Worm (Caenorhabditis elegans) whole organism, L3 larva: ENCODE results near the gene C24D10.4.

Source experiments
- R02D3.7 ChIP-seq: fragments of 150-350 bp; optimal IDR thresholded peaks from 2 replicates; lab custom pipeline; 2014; ENCODE audit warnings: missing biosample characterization, missing genetic modification characterization
- ZK546.5 ChIP-seq: sonication (generic microtip); optimal IDR thresholded peaks from 2 replicates; lab custom pipeline; 2017; ENCODE audit warnings: missing biosample characterization, missing genetic modification characterization
- ama-1 ChIP-seq: fragments of 150-350 bp; optimal IDR thresholded peaks from 2 replicates; lab custom pipeline; 2018
- ceh-28 ChIP-seq: fragments of 150-350 bp; optimal IDR thresholded peaks from 2 replicates; lab custom pipeline; 2014; ENCODE audit warnings: missing biosample characterization, missing genetic modification reagents, missing genetic modification characterization
- ceh-82 ChIP-seq: fragments of 150-350 bp; optimal IDR thresholded peaks from 2 replicates; lab custom pipeline; 2014; ENCODE audit warnings: missing biosample characterization, missing genetic modification characterization
- ceh-9 ChIP-seq: sonication (generic microtip); optimal IDR thresholded peaks from 2 replicates; lab custom pipeline; 2018; ENCODE audit warnings: missing biosample characterization, missing genetic modification characterization
- egl-5 ChIP-seq: fragments of 150-350 bp; optimal IDR thresholded peaks from 2 replicates; lab custom pipeline; 2017; ENCODE audit warnings: missing biosample characterization, missing genetic modification reagents, missing genetic modification characterization, inconsistent platforms
- elt-2 ChIP-seq: sonication (generic microtip); optimal IDR thresholded peaks from 2 replicates; lab custom pipeline; 2016; ENCODE audit warnings: missing genetic modification reagents, mild to moderate bottlenecking, missing genetic modification characterization, missing compliant biosample characterization
- elt-3 ChIP-seq, 3 experiments: fragments of 150-350 bp in 1 of 3; sonication (generic microtip) in 2 of 3; optimal IDR thresholded peaks; 2 replicates in 2 of 3; 4 replicates in 1 of 3; lab custom pipeline; 2014 to 2017; ENCODE audit warnings: missing biosample characterization in 3 of 3, missing genetic modification characterization in 3 of 3
- eor-1 ChIP-seq, 2 experiments: fragments of 150-350 bp; optimal IDR thresholded peaks; 2 replicates each; lab custom pipeline; 2014 to 2018; ENCODE audit warnings: missing biosample characterization in 2 of 2, missing genetic modification characterization in 2 of 2
- fkh-10 ChIP-seq: sonication (generic microtip); optimal IDR thresholded peaks from 2 replicates; lab custom pipeline; 2017; ENCODE audit warnings: missing biosample characterization, missing genetic modification reagents, missing genetic modification characterization
- fos-1 ChIP-seq: fragments of 150-350 bp; optimal IDR thresholded peaks from 2 replicates; lab custom pipeline; 2014; ENCODE audit warnings: missing biosample characterization, missing genetic modification characterization
- jun-1 ChIP-seq: fragments of 150-350 bp; optimal IDR thresholded peaks from 2 replicates; lab custom pipeline; 2014; ENCODE audit warnings: missing biosample characterization, missing genetic modification reagents, missing genetic modification characterization
- lin-15B ChIP-seq: fragments of 150-350 bp; optimal IDR thresholded peaks from 2 replicates; lab custom pipeline; 2014; ENCODE audit warnings: missing biosample characterization, missing genetic modification characterization
- lin-39 ChIP-seq: fragments of 150-350 bp; optimal IDR thresholded peaks from 2 replicates; lab custom pipeline; 2018; ENCODE audit warnings: missing biosample characterization, missing genetic modification reagents, missing genetic modification characterization
- lsy-12 ChIP-seq: sonication (generic microtip); optimal IDR thresholded peaks from 2 replicates; lab custom pipeline; 2016; ENCODE audit warnings: mild to moderate bottlenecking, missing genetic modification characterization, missing compliant biosample characterization
- mml-1 ChIP-seq: fragments of 150-350 bp; sonication (generic microtip); optimal IDR thresholded peaks from 3 replicates; lab custom pipeline; 2014; ENCODE audit warnings: missing biosample characterization, missing genetic modification characterization
- nfya-1 ChIP-seq: sonication (generic microtip); optimal IDR thresholded peaks from 2 replicates; lab custom pipeline; 2017; ENCODE audit warnings: missing genetic modification characterization, mild to moderate bottlenecking, missing compliant biosample characterization, antibody characterized with exemption, moderate library complexity; ENCODE audit not compliant: insufficient read depth
- nhr-12 ChIP-seq: fragments of 150-350 bp; optimal IDR thresholded peaks from 2 replicates; lab custom pipeline; 2014; ENCODE audit warnings: missing biosample characterization, missing genetic modification characterization
- nhr-23 ChIP-seq: fragments of 150-350 bp; optimal IDR thresholded peaks from 2 replicates; lab custom pipeline; 2014; ENCODE audit warnings: missing biosample characterization, missing genetic modification reagents, missing genetic modification characterization
- nhr-25 ChIP-seq: sonication (generic microtip); optimal IDR thresholded peaks from 2 replicates; lab custom pipeline; 2017; ENCODE audit warnings: missing biosample characterization, missing genetic modification characterization
- nhr-28 ChIP-seq: fragments of 150-350 bp; optimal IDR thresholded peaks from 2 replicates; lab custom pipeline; 2014; ENCODE audit warnings: missing biosample characterization, missing genetic modification characterization
- nhr-76 ChIP-seq: fragments of 150-350 bp; sonication (generic microtip); optimal IDR thresholded peaks from 5 replicates; lab custom pipeline; 2014; ENCODE audit warnings: missing biosample characterization, missing genetic modification characterization
- pqm-1 ChIP-seq: fragments of 150-350 bp; optimal IDR thresholded peaks from 2 replicates; lab custom pipeline; 2017; ENCODE audit warnings: missing biosample characterization, missing genetic modification characterization, inconsistent platforms
- skn-1 ChIP-seq: fragments of 150-350 bp; optimal IDR thresholded peaks from 2 replicates; lab custom pipeline; 2014; ENCODE audit warnings: missing biosample characterization, missing genetic modification characterization
- unc-39 ChIP-seq: sonication (generic microtip); optimal IDR thresholded peaks from 4 replicates; lab custom pipeline; 2017; ENCODE audit warnings: missing biosample characterization, missing genetic modification characterization
- unc-62 ChIP-seq: fragments of 150-350 bp; sonication (generic microtip); optimal IDR thresholded peaks from 4 replicates; lab custom pipeline; 2014; ENCODE audit warnings: missing biosample characterization, missing genetic modification reagents, missing genetic modification characterization
- zag-1 ChIP-seq: fragments of 150-350 bp; optimal IDR thresholded peaks from 2 replicates; lab custom pipeline; 2014; ENCODE audit warnings: missing biosample characterization, missing genetic modification characterization
- ztf-4 ChIP-seq: fragments of 150-350 bp; optimal IDR thresholded peaks from 2 replicates; lab custom pipeline; 2014; ENCODE audit warnings: missing biosample characterization, missing genetic modification characterization

The C24D10.4 gene

DNA sequence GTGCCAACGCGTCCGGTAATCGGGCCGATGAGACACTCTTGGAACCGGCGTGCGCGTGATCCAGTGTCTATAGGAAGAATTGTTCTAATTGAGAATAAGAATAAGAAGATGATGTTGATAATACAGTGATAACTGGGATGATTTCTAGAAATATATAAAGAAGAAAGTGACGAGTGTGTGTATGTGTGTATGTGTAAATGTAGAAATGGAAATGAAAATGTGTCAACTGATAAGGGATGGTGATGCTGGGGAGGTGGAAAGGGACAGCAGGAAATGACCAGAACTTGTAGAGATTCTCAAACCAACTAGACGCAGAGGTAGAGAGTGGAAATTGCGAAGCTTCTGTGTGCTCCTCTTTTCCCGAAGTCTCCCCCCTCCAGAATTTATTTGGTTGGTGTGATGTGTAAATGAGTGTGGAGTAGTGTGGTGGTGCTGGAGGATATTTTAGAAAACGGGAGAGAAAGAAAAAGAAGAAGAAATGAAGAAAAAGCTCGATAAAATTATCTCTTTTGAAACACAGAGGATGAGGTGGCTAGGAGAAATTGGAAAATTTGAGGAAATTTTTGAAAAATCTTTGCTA lies 26.4 kb upstream of the C24D10.4 start:
- TF ChIP-seq jun-1 (no peak), nfya-1 (tag; lab: Kevin White, UChicago) (peak; percentile 46), nhr-23 (peak; percentile 69), elt-3 (tag; optimal IDR thresholded peaks at IDR 0.05; lab: Kevin White, UChicago) (peak in 1 of 3 experiments; percentile 11), lsy-12 (tag; lab: Kevin White, UChicago) (peak; percentile 1), lin-39 (tag; lab: Kevin White, UChicago) (no peak), pqm-1 (tag; lab: Kevin White, UChicago) (peak; percentile 68), ceh-28 (peak; percentile 21), egl-5 (tag; lab: Kevin White, UChicago) (peak; percentile 15), elt-2 (peak; percentile 39)

DNA sequence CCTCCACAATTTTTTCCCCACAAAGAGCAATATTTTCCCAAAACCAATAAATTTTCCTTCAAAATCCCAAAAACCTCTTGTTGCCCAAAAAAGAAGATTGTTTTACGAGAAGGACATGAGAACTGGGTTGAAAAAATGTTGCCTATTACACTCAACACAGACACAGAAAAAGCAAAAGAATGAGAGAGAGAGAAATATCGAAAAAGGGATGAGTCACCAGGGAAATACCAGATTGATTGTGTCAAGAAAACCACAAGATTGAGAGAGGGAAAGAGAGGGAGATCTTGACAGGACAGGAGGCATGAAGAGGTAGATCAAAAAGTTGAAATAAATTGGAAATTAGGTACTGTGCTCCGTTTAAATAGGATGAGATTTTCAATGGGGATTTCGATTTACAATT lies 25.5 kb upstream of the C24D10.4 start:
- TF ChIP-seq mml-1 (tag; lab: Kevin White, UChicago) (no peak), nhr-25 (tag; lab: Kevin White, UChicago) (peak; percentile 59), unc-62 (GFP tag; lab: Kevin White, UChicago) (no peak), ceh-82 (tag; lab: Kevin White, UChicago) (no peak), ZK546.5 (tag; lab: Kevin White, UChicago) (no peak), ama-1 (lab: Kevin White, UChicago) (peak; percentile 5), unc-39 (tag; lab: Kevin White, UChicago) (no peak), ztf-4 (tag; lab: Kevin White, UChicago) (no peak), nhr-12 (tag; lab: Kevin White, UChicago) (no peak), nhr-23 (peak; percentile 25)

DNA sequence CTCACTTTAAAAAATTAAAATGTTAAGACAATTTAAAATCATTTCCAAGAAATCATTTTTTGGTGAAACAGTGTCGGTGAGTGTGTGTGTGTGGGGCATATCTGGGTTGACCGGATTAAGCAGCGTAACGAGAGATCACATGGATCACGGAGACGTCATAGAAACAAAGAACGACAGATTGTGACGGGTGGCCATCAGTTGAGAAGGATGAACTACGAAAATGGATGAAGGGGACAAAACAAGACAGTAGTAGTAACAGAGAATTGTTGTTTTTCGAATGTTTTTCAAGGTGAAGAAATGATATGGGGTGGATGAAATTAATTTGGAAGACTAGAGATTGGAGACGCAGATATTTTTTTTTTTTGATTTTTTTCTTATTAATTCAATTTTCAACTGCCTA lies 23.8 kb upstream of the C24D10.4 start:
- peak; percentile 63 for TF ChIP-seq nhr-23
- peak; percentile 41 for TF ChIP-seq nhr-25 (tag; lab: Kevin White, UChicago)
- TF ChIP-seq elt-2 = no peak
- no peak for TF ChIP-seq ztf-4 (tag; lab: Kevin White, UChicago)
- TF ChIP-seq elt-3 (tag; optimal IDR thresholded peaks at IDR 0.05; lab: Kevin White, UChicago) = no peak
- TF ChIP-seq ZK546.5 (tag; lab: Kevin White, UChicago) = no peak
- TF ChIP-seq, all 47 proteins: peak for 2

DNA sequence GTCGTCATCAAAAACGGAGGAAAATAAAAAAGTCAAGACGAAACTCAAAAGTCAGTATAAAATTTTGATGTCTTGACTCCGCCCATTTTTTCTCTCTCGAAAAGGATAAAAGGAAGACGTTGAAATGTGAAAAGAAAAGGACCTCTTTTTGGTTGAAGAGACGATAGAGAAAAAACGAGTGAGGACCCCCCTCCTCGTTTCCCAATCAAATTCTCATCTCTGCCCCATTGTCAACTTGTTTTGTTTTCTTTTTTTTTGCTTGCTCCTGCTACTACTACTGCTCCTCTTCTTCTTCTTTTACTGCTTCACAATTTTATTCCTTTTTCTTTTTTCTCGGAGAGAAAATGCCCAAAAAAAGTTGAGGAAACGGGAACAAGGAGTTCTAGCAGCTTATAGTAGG lies 22.5 kb upstream of the C24D10.4 start:
- TF ChIP-seq zag-1 (no peak), R02D3.7 (tag; lab: Kevin White, UChicago) (no peak), fkh-10 (GFP tag; lab: Kevin White, UChicago) (peak; percentile 90), ama-1 (lab: Kevin White, UChicago) (peak; percentile 13), jun-1 (no peak), lin-39 (tag; lab: Kevin White, UChicago) (peak; percentile 43), nhr-12 (tag; lab: Kevin White, UChicago) (no peak), nfya-1 (tag; lab: Kevin White, UChicago) (peak; percentile 43), nhr-28 (tag; lab: Kevin White, UChicago) (no peak)

DNA sequence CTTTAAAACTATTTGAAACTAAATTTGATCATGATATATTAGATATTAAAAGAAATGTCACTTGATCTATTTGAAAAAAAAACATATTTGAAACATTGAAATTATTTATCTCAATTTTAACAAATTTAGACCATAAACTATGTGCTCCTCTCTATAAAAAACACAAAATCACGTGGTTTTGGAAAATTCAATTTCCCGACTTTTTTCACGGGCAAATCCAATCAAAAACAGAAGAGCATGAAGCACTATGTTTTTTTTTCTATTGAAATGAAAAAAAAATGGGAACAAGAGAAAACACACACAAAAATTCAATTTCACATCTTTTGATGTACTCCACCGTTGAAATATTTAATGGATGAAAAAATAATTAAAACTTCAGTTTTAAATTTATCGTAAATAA lies 21.1 kb upstream of the C24D10.4 start:
- no peak for TF ChIP-seq lin-15B (tag; lab: Kevin White, UChicago)
- peak; percentile 52 for TF ChIP-seq fkh-10 (GFP tag; lab: Kevin White, UChicago)
- TF ChIP-seq, all 47 proteins: peak for 1

DNA sequence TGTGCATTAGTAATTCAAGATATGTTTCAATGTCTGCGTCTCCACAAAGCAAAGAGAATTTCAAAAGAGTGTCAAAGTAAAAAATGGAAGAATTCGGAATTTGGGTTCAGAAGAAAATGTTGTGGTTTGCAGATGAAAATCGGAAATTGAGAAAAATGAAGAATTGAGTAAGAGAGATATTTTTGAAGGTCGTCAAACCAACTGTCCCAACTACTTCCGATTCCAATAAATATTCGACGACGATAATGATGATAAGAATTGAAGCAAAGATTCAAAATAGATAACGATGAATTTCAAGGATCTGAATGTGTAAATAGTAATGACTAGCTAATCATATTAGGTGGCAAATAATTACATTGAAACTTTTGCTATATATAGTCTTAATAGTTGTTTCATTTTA lies 20.4 kb upstream of the C24D10.4 start:
- TF ChIP-seq skn-1 (tag; lab: Kevin White, UChicago) (no peak), elt-3 (tag; optimal IDR thresholded peaks at IDR 0.05; lab: Kevin White, UChicago) (peak in 1 of 3 experiments; percentile 28)

DNA sequence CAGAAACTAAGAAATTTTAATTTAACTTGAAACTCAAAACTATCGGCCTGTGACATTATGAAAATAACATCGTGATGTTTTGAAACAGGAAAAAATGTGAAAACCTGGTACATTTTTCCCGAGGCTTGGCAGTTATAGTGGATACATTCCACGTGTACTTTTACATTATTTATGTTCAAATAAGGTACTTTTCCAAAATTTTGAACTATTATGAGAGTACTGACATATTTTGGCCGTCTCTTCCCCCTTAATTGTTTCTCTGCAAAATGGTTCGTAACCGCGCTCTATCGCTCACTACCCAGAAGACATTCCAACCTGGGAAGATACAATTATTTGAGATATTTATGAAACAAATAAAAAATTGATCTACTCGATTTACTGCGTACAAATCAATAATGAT lies 10.5 kb upstream of the C24D10.4 start, which contains the start of gene C24D10.5:
C24D10.5 (plus strand) TSS at position 301 of the 400 bp plus-strand sequence.
- TF ChIP-seq zag-1 (no peak), nhr-23 (no peak), eor-1 (tag; optimal IDR thresholded peaks at IDR 0.05; lab: Kevin White, UChicago) (no peak), elt-2 (no peak), nhr-76 (tag; lab: Kevin White, UChicago) (no peak), nhr-28 (tag; lab: Kevin White, UChicago) (no peak), ceh-9 (tag; lab: Kevin White, UChicago) (no peak), lsy-12 (tag; lab: Kevin White, UChicago) (no peak), fos-1 (tag; lab: Kevin White, UChicago) (no peak), R02D3.7 (tag; lab: Kevin White, UChicago) (no peak), skn-1 (tag; lab: Kevin White, UChicago) (no peak)
